Worm (Caenorhabditis elegans): ENCODE data around the gene Y47D7A.11.

- TF ChIP-seq ceh-31 (tag; optimal IDR thresholded peaks at IDR 0.05) (no peak), tbx-2 (tag; optimal IDR thresholded peaks at IDR 0.05) (no peak), pha-4 (tag; optimal IDR thresholded peaks at IDR 0.05) (no peak), nfya-1 (tag; optimal IDR thresholded peaks at IDR 0.05) (no peak), pha-2 (tag; optimal IDR thresholded peaks at IDR 0.05) (no peak), K09A11.1 (tag; optimal IDR thresholded peaks at IDR 0.05; ENCODE audit: insufficient read depth) (no peak), ama-1 (optimal IDR thresholded peaks at IDR 0.05) (no peak), pqm-1 (tag; optimal IDR thresholded peaks at IDR 0.05) (no peak), nhr-11 (tag; optimal IDR thresholded peaks at IDR 0.05) (no peak), rnt-1 (tag; optimal IDR thresholded peaks at IDR 0.05) (no peak), pag-3 (tag; optimal IDR thresholded peaks at IDR 0.05; ENCODE audit: borderline replicate concordance) (no peak), odd-2 (tag; optimal IDR thresholded peaks at IDR 0.05) (no peak), ttx-3 (tag; optimal IDR thresholded peaks at IDR 0.05) (no peak), unc-55 (GFP tag; optimal IDR thresholded peaks at IDR 0.05) (no peak)
Measured at ce11 chrV:4435411-4435981, 7.4 kb upstream of the Y47D7A.11 start, which contains the start of gene Y47D7A.13.

Data from whole organism, late embryonic.